Worm (Caenorhabditis elegans) whole organism, L2 larva: ENCODE measurements around the gene tiar-2.

ENCODE experiments used
- C34F6.9 ChIP-seq: fragments of 150-350 bp; optimal IDR thresholded peaks from 2 replicates; lab custom pipeline; 2014; ENCODE audit warnings: missing biosample characterization, missing genetic modification characterization
- F13H6.1 ChIP-seq: sonication (generic microtip); optimal IDR thresholded peaks from 2 replicates; lab custom pipeline; 2016; ENCODE audit warnings: missing genetic modification characterization, missing compliant biosample characterization
- R02D3.7 ChIP-seq: fragments of 150-350 bp; optimal IDR thresholded peaks from 2 replicates; lab custom pipeline; 2014; ENCODE audit warnings: missing biosample characterization, missing genetic modification characterization
- alr-1 ChIP-seq: fragments of 150-350 bp; optimal IDR thresholded peaks from 2 replicates; lab custom pipeline; 2014; ENCODE audit warnings: missing biosample characterization, missing genetic modification characterization
- ama-1 ChIP-seq: fragments of 150-350 bp; optimal IDR thresholded peaks from 2 replicates; lab custom pipeline; 2018; ENCODE audit warnings: inconsistent platforms
- blmp-1 ChIP-seq: sonication (generic microtip); optimal IDR thresholded peaks from 2 replicates; lab custom pipeline; 2017; ENCODE audit warnings: missing genetic modification characterization, mild to moderate bottlenecking, missing compliant biosample characterization, antibody characterized with exemption, moderate library complexity; ENCODE audit not compliant: insufficient read depth
- crh-2 ChIP-seq: sonication (generic microtip); optimal IDR thresholded peaks from 2 replicates; lab custom pipeline; 2017; ENCODE audit warnings: missing biosample characterization, missing genetic modification characterization
- dmd-4 ChIP-seq: sonication (generic microtip); optimal IDR thresholded peaks from 2 replicates; lab custom pipeline; 2017; ENCODE audit warnings: missing biosample characterization, missing genetic modification characterization
- egl-27 ChIP-seq: sonication (generic microtip); optimal IDR thresholded peaks from 3 replicates; lab custom pipeline; 2017; ENCODE audit warnings: missing biosample characterization, missing genetic modification reagents, missing genetic modification characterization
- elt-3 ChIP-seq: sonication (generic microtip); optimal IDR thresholded peaks from 2 replicates; lab custom pipeline; 2017; ENCODE audit warnings: missing biosample characterization, missing genetic modification characterization
- fos-1 ChIP-seq: fragments of 150-350 bp; optimal IDR thresholded peaks from 2 replicates; lab custom pipeline; 2014; ENCODE audit warnings: missing biosample characterization, missing genetic modification characterization
- gmeb-1 ChIP-seq: fragments of 150-350 bp; optimal IDR thresholded peaks from 2 replicates; lab custom pipeline; 2014; ENCODE audit warnings: missing biosample characterization, missing genetic modification characterization
- lin-13 ChIP-seq: fragments of 150-350 bp; optimal IDR thresholded peaks from 2 replicates; lab custom pipeline; 2014; ENCODE audit warnings: missing biosample characterization, missing genetic modification reagents, missing genetic modification characterization
- lsy-2 ChIP-seq, 2 experiments: fragments of 150-350 bp in 1 of 2; sonication (generic microtip) in 1 of 2; optimal IDR thresholded peaks; 2 replicates each; lab custom pipeline; 2014 to 2017; ENCODE audit warnings: missing biosample characterization in 2 of 2, missing genetic modification characterization in 2 of 2
- mab-5 ChIP-seq: fragments of 150-350 bp; optimal IDR thresholded peaks from 2 replicates; lab custom pipeline; 2014; ENCODE audit warnings: missing biosample characterization, missing genetic modification characterization
- mbf-1 ChIP-seq: sonication (generic microtip); optimal IDR thresholded peaks from 2 replicates; lab custom pipeline; 2017; ENCODE audit warnings: missing biosample characterization, missing genetic modification characterization
- mdl-1 ChIP-seq, 2 experiments: fragments of 150-350 bp in 1 of 2; sonication (generic microtip) in 1 of 2; optimal IDR thresholded peaks; 2 replicates each; lab custom pipeline; 2017; ENCODE audit warnings: missing biosample characterization in 2 of 2, missing genetic modification characterization in 2 of 2
- nhr-11 ChIP-seq: fragments of 150-350 bp; optimal IDR thresholded peaks from 2 replicates; lab custom pipeline; 2014; ENCODE audit warnings: missing biosample characterization, missing genetic modification characterization
- nhr-129 ChIP-seq: fragments of 150-350 bp; optimal IDR thresholded peaks from 2 replicates; lab custom pipeline; 2014; ENCODE audit warnings: missing biosample characterization, missing genetic modification characterization
- nhr-21 ChIP-seq: fragments of 150-350 bp; optimal IDR thresholded peaks from 2 replicates; lab custom pipeline; 2014; ENCODE audit warnings: missing biosample characterization, missing genetic modification characterization
- nhr-23 ChIP-seq: fragments of 150-350 bp; optimal IDR thresholded peaks from 2 replicates; lab custom pipeline; 2014; ENCODE audit warnings: missing biosample characterization, missing genetic modification reagents, missing genetic modification characterization
- nhr-237 ChIP-seq: fragments of 150-350 bp; optimal IDR thresholded peaks from 2 replicates; lab custom pipeline; 2014; ENCODE audit warnings: missing biosample characterization, missing genetic modification characterization
- nhr-25 ChIP-seq: fragments of 150-350 bp; sonication (generic microtip); optimal IDR thresholded peaks from 3 replicates; lab custom pipeline; 2014; ENCODE audit warnings: missing biosample characterization, missing genetic modification characterization
- nhr-6 ChIP-seq: fragments of 150-350 bp; optimal IDR thresholded peaks from 2 replicates; lab custom pipeline; 2014; ENCODE audit warnings: missing biosample characterization, missing genetic modification characterization
- nhr-77 ChIP-seq: fragments of 150-350 bp; optimal IDR thresholded peaks from 2 replicates; lab custom pipeline; 2014; ENCODE audit warnings: missing biosample characterization, missing genetic modification characterization
- peb-1 ChIP-seq: fragments of 150-350 bp; optimal IDR thresholded peaks from 2 replicates; lab custom pipeline; 2014; ENCODE audit warnings: missing biosample characterization, missing genetic modification characterization
- sem-4 ChIP-seq: fragments of 150-350 bp; optimal IDR thresholded peaks from 2 replicates; lab custom pipeline; 2014; ENCODE audit warnings: missing biosample characterization, missing genetic modification reagents, missing genetic modification characterization
- skn-1 ChIP-seq: sonication (generic microtip); optimal IDR thresholded peaks from 2 replicates; lab custom pipeline; 2017; ENCODE audit warnings: missing biosample characterization, missing genetic modification characterization
- sma-3 ChIP-seq: sonication (generic microtip); optimal IDR thresholded peaks from 2 replicates; lab custom pipeline; 2016; ENCODE audit warnings: missing genetic modification reagents, missing genetic modification characterization, missing compliant biosample characterization
- sma-9 ChIP-seq, 2 experiments: fragments of 150-350 bp in 1 of 2; sonication (generic microtip) in 1 of 2; optimal IDR thresholded peaks; 2 replicates each; lab custom pipeline; 2014 to 2016; ENCODE audit warnings: missing genetic modification characterization in 2 of 2, mild to moderate bottlenecking in 1 of 2, missing biosample characterization in 1 of 2, missing compliant biosample characterization in 1 of 2, missing genetic modification reagents in 1 of 2, moderate library complexity in 1 of 2
- snpc-4 ChIP-seq: fragments of 150-350 bp; optimal IDR thresholded peaks from 2 replicates; lab custom pipeline; 2014; ENCODE audit warnings: missing biosample characterization, missing genetic modification characterization
- unc-39 ChIP-seq: fragments of 150-350 bp; optimal IDR thresholded peaks from 2 replicates; lab custom pipeline; 2014; ENCODE audit warnings: missing biosample characterization, missing genetic modification characterization
- unc-55 ChIP-seq: fragments of 150-350 bp; sonication (generic microtip); optimal IDR thresholded peaks from 3 replicates; lab custom pipeline; 2014; ENCODE audit warnings: missing biosample characterization, missing genetic modification reagents, missing genetic modification characterization
- unc-62 ChIP-seq: fragments of 150-350 bp; optimal IDR thresholded peaks from 2 replicates; lab custom pipeline; 2014; ENCODE audit warnings: missing biosample characterization, missing genetic modification reagents, missing genetic modification characterization
- ztf-1 ChIP-seq: fragments of 200-800 bp; sonication (Bioruptor generic); conservative IDR thresholded peaks from 2 replicates; pipeline ENCODE4 v1.3.6; 2022; ENCODE audit warnings: missing genetic modification characterization, missing compliant biosample characterization

The tiar-2 gene

ce11 chrII:12768167-12768712 is at the start of gene tiar-2, which contains the start of gene vps-2:
Gene tiar-2 (plus strand): TSS chrII:12768686.
Gene vps-2 (minus strand): TSS chrII:12768217.
- TF ChIP-seq sma-9 (GFP tag; optimal IDR thresholded peaks at IDR 0.05; lab: Kevin White, UChicago) (no peak), sma-9 (tag; optimal IDR thresholded peaks at IDR 0.05; lab: Kevin White, UChicago) (no peak), nhr-25 (tag; lab: Kevin White, UChicago) (peak; percentile 55), nhr-129 (tag; lab: Kevin White, UChicago) (peak; percentile 20), mab-5 (peak; percentile 36), C34F6.9 (tag; lab: Kevin White, UChicago) (peak; percentile 94), lsy-2 (tag; optimal IDR thresholded peaks at IDR 0.05; lab: Kevin White, UChicago) (peak in 1 of 2 experiments; percentile 87), ztf-1 (GFP tag; lab: Robert Waterston, UW) (no peak), fos-1 (tag; lab: Kevin White, UChicago) (peak; percentile 100), gmeb-1 (tag; lab: Kevin White, UChicago) (peak; percentile 74), unc-55 (GFP tag; lab: Kevin White, UChicago) (peak; percentile 79), sma-3 (GFP tag; lab: Kevin White, UChicago) (peak; percentile 53), crh-2 (peak; percentile 63), lin-13 (GFP tag; lab: Kevin White, UChicago) (peak; percentile 69), snpc-4 (tag; lab: Kevin White, UChicago) (peak; percentile 22), sem-4 (tag; lab: Kevin White, UChicago) (peak; percentile 20), nhr-21 (tag; lab: Kevin White, UChicago) (peak; percentile 34), F13H6.1 (tag; lab: Kevin White, UChicago) (peak; percentile 18), unc-62 (GFP tag; lab: Kevin White, UChicago) (no peak), nhr-6 (peak; percentile 2), alr-1 (no peak), skn-1 (tag; lab: Kevin White, UChicago) (peak; percentile 70)

ce11 chrII:12722049-12722448 is 46.4 kb upstream of the tiar-2 start:
- TF ChIP-seq mdl-1 (tag; optimal IDR thresholded peaks at IDR 0.05; lab: Kevin White, UChicago) (no peak), lsy-2 (tag; optimal IDR thresholded peaks at IDR 0.05; lab: Kevin White, UChicago) (no peak), egl-27 (tag; lab: Kevin White, UChicago) (no peak), snpc-4 (tag; lab: Kevin White, UChicago) (no peak), ama-1 (no peak), unc-55 (GFP tag; lab: Kevin White, UChicago) (no peak)

- TF ChIP-seq nhr-23 (tag; lab: Kevin White, UChicago) (no peak), dmd-4 (tag; lab: Kevin White, UChicago) (no peak), nhr-77 (tag; lab: Kevin White, UChicago) (no peak), lin-13 (GFP tag; lab: Kevin White, UChicago) (no peak), unc-62 (GFP tag; lab: Kevin White, UChicago) (no peak), unc-39 (tag; lab: Kevin White, UChicago) (no peak)
- TF ChIP-seq, all 48 proteins: peak for 0
Measured at ce11 chrII:12722685-12723287, 45.7 kb upstream of the tiar-2 start.

- no peak for TF ChIP-seq snpc-4 (tag; lab: Kevin White, UChicago)
Measured at ce11 chrII:12726704-12727103, 41.8 kb upstream of the tiar-2 start.

ce11 chrII:12727871-12728270 is 40.6 kb upstream of the tiar-2 start:
- TF ChIP-seq dmd-4 (tag; lab: Kevin White, UChicago) (no peak), nhr-77 (tag; lab: Kevin White, UChicago) (no peak), mbf-1 (tag; lab: Kevin White, UChicago) (no peak), R02D3.7 (no peak), elt-3 (tag; lab: Kevin White, UChicago) (no peak), sma-9 (GFP tag; optimal IDR thresholded peaks at IDR 0.05; lab: Kevin White, UChicago) (no peak), sma-9 (tag; optimal IDR thresholded peaks at IDR 0.05; lab: Kevin White, UChicago) (no peak), peb-1 (tag; lab: Kevin White, UChicago) (no peak), nhr-237 (tag; lab: Kevin White, UChicago) (no peak), blmp-1 (tag; lab: Kevin White, UChicago) (no peak), lin-13 (GFP tag; lab: Kevin White, UChicago) (no peak), nhr-11 (no peak), sem-4 (tag; lab: Kevin White, UChicago) (no peak)
